In the genomic region with DNA sequence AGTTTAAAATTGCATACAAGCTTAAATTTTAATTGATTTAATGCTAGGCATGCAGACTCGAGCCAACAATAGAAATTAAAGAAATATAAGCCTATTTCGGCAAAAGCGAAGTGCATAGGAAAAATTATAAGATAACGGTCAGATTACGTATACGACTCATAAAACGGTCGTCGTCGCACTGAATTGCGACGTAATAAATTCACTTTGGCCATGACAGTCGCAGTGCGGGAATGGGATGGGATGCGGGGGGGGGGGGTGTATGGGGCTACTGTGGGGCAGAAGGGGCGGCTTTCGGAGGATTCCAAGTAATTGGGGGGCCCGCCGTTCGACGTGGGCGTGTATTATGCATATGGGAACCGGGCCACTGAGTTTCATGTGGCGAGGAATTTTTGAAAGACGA, we compare ENCODE assay signal across 4 fruit fly cellular contexts.
TF ChIP-seq lines count a peak whose summit lies in the region.

No protein-coding gene starts in this region.

- no peak for TF ChIP-seq CTCF in whole organism, embryonic (GFP tag; optimal IDR thresholded peaks at IDR 0.05; lab: Kevin White, UChicago)

TF ChIP-seq in whole organism, adult, 20 proteins besides CTCF, POLR2A, EP300 and RAD21:
- TF ChIP-seq tj (GFP tag; optimal IDR thresholded peaks at IDR 0.05; lab: Kevin White, UChicago) (peak; percentile 68), CG12768 (GFP tag; optimal IDR thresholded peaks at IDR 0.05; lab: Kevin White, UChicago) (no peak), ovo (GFP tag; optimal IDR thresholded peaks at IDR 0.05; lab: Kevin White, UChicago) (peak; percentile 10)

TF ChIP-seq in whole organism, embryonic, 481 proteins besides CTCF, POLR2A, EP300 and RAD21:
- no peak for TF ChIP-seq C15 (GFP tag; IDR thresholded peaks at IDR 0.05; lab: Robert Waterston, UW)
- no peak for TF ChIP-seq pan (optimal IDR thresholded peaks at IDR 0.05; lab: Kevin White, UChicago)
- peak in 1 of 2 experiments; percentile 14 for TF ChIP-seq pan (GFP tag; optimal IDR thresholded peaks at IDR 0.05 in 1 of 2, IDR thresholded peaks at IDR 0.05 in 1 of 2)
- TF ChIP-seq chinmo (GFP tag; IDR thresholded peaks at IDR 0.05; lab: Robert Waterston, UW; ENCODE audit: partially characterized antibody): peak; percentile 90; the same call in 2 of the 4 replicates
- TF ChIP-seq CG33213 (GFP tag; optimal IDR thresholded peaks at IDR 0.05; lab: Kevin White, UChicago): no peak
- peak; percentile 88 for TF ChIP-seq crol (GFP tag; IDR thresholded peaks at IDR 0.05; lab: Robert Waterston, UW)
- peak; percentile 15; the same call in 1 of the 3 replicates for TF ChIP-seq sr (GFP tag; IDR thresholded peaks at IDR 0.05; lab: Robert Waterston, UW)
- TF ChIP-seq sug (tag; optimal IDR thresholded peaks at IDR 0.05; lab: Kevin White, UChicago): peak; percentile 26
- TF ChIP-seq Blimp-1 (GFP tag; optimal IDR thresholded peaks at IDR 0.05; lab: Kevin White, UChicago): no peak
- no peak for TF ChIP-seq Nf-YB (GFP tag; optimal IDR thresholded peaks at IDR 0.05; lab: Kevin White, UChicago)

TF ChIP-seq in whole organism, prepupa, 60 proteins besides CTCF, POLR2A, EP300 and RAD21:
- TF ChIP-seq OdsH (GFP tag; optimal IDR thresholded peaks at IDR 0.05; lab: Kevin White, UChicago) (no peak), vri (GFP tag; optimal IDR thresholded peaks at IDR 0.05; lab: Kevin White, UChicago) (peak; percentile 76)

TF ChIP-seq in whole organism, wandering third instar larva, 38 proteins besides CTCF, POLR2A, EP300 and RAD21:
- TF ChIP-seq rgr (GFP tag; optimal IDR thresholded peaks at IDR 0.05; lab: Kevin White, UChicago) (no peak), Rel (GFP tag; optimal IDR thresholded peaks at IDR 0.05; lab: Kevin White, UChicago) (no peak), Rel (tag; optimal IDR thresholded peaks at IDR 0.05; lab: Kevin White, UChicago) (peak; percentile 62)
